Fruit fly (Drosophila melanogaster) whole organism, embryonic: ENCODE results near the gene Hrd3.

Experiments used
- Adf1 ChIP-seq: fragments of 200-800 bp; sonication (Bioruptor generic); IDR thresholded peaks from 2 replicates; pipeline ENCODE4 v1.3.6; 2022; ENCODE audit warnings: missing biosample characterization, missing genetic modification characterization
- CG10462 ChIP-seq: fragments of 200-800 bp; sonication (Bioruptor generic); optimal IDR thresholded peaks from 2 replicates; lab custom pipeline; 2016; ENCODE audit warnings: missing biosample characterization, missing genetic modification characterization
- CG10959 ChIP-seq: fragments of 200-800 bp; sonication (Bioruptor generic); IDR thresholded peaks from 2 replicates; pipeline ENCODE4 v1.3.6; 2022; ENCODE audit warnings: missing biosample characterization, missing genetic modification characterization
- CG11456 ChIP-seq: fragments of 200-800 bp; sonication (Bioruptor generic); IDR thresholded peaks from 3 replicates; pipeline ENCODE4 v1.3.6; 2022; ENCODE audit warnings: missing biosample characterization, missing genetic modification characterization
- CG1233 ChIP-seq: fragments of 200-800 bp; sonication (Bioruptor generic); optimal IDR thresholded peaks from 4 replicates; lab custom pipeline; 2018; ENCODE audit warnings: missing biosample characterization, mild to moderate bottlenecking, missing genetic modification characterization
- CG12659 ChIP-seq: fragments of 200-800 bp; sonication (Bioruptor generic); optimal IDR thresholded peaks from 3 replicates; lab custom pipeline; 2017; ENCODE audit warnings: mild to moderate bottlenecking, missing biosample characterization, missing genetic modification reagents, missing genetic modification characterization
- CG15011 ChIP-seq: fragments of 200-800 bp; sonication (Bioruptor generic); optimal IDR thresholded peaks from 3 replicates; lab custom pipeline; 2018; ENCODE audit warnings: missing biosample characterization, mild to moderate bottlenecking, missing genetic modification characterization
- CG16815 ChIP-seq: fragments of 200-800 bp; sonication (Bioruptor generic); optimal IDR thresholded peaks from 3 replicates; lab custom pipeline; 2017; ENCODE audit warnings: missing biosample characterization, mild to moderate bottlenecking, missing genetic modification characterization
- CG17612 ChIP-seq: fragments of 200-800 bp; sonication (Bioruptor generic); IDR thresholded peaks from 2 replicates; pipeline ENCODE4 v1.3.6; 2022; ENCODE audit warnings: missing biosample characterization, missing genetic modification characterization
- CG17912 ChIP-seq: fragments of 200-800 bp; sonication (Bioruptor generic); optimal IDR thresholded peaks from 2 replicates; lab custom pipeline; 2018; ENCODE audit warnings: missing biosample characterization, mild to moderate bottlenecking, missing genetic modification characterization
- CG2875 ChIP-seq: fragments of 200-800 bp; sonication (Bioruptor generic); optimal IDR thresholded peaks from 2 replicates; lab custom pipeline; 2017; ENCODE audit warnings: missing biosample characterization, mild to moderate bottlenecking, missing genetic modification characterization, missing genetic modification reagents
- CG32767 ChIP-seq: fragments of 200-800 bp; sonication (Bioruptor generic); IDR thresholded peaks from 2 replicates; pipeline ENCODE4 v1.3.6; 2022; ENCODE audit warnings: missing biosample characterization, missing genetic modification characterization
- CG33557 ChIP-seq: fragments of 200-800 bp; sonication (Bioruptor generic); optimal IDR thresholded peaks from 2 replicates; lab custom pipeline; 2019; ENCODE audit warnings: missing biosample characterization, mild to moderate bottlenecking, missing genetic modification characterization, moderate library complexity
- CG4820 ChIP-seq: fragments of 200-800 bp; sonication (Bioruptor generic); optimal IDR thresholded peaks from 3 replicates; lab custom pipeline; 2016; ENCODE audit warnings: missing biosample characterization, missing genetic modification characterization
- CG9215 ChIP-seq: fragments of 200-800 bp; sonication (Bioruptor generic); IDR thresholded peaks from 2 replicates; pipeline ENCODE4 v1.3.6; 2022; ENCODE audit warnings: missing biosample characterization, missing genetic modification characterization
- CG9932 ChIP-seq: fragments of 200-800 bp; sonication (Bioruptor generic); IDR thresholded peaks from 2 replicates; pipeline ENCODE4 v1.3.6; 2022; ENCODE audit warnings: missing biosample characterization, missing genetic modification characterization
- Chrac-16 ChIP-seq: fragments of 200-800 bp; sonication (Bioruptor generic); optimal IDR thresholded peaks from 3 replicates; lab custom pipeline; 2016; ENCODE audit warnings: missing biosample characterization, missing genetic modification characterization
- D19A ChIP-seq: fragments of 200-800 bp; optimal IDR thresholded peaks from 3 replicates; lab custom pipeline; 2019; ENCODE audit warnings: missing biosample characterization, mild to moderate bottlenecking, missing genetic modification characterization, moderate library complexity
- GATAe ChIP-seq: fragments of 200-800 bp; sonication (Bioruptor generic); conservative IDR thresholded peaks from 2 replicates; pipeline ENCODE4 v1.3.6; 2022; ENCODE audit warnings: missing biosample characterization, missing genetic modification characterization
- HLH4C ChIP-seq: fragments of 200-800 bp; sonication (Bioruptor generic); IDR thresholded peaks from 3 replicates; pipeline ENCODE4 v1.3.6; 2022; ENCODE audit warnings: missing biosample characterization, missing genetic modification characterization; ENCODE audit not compliant: partially characterized antibody
- Hr3 ChIP-seq: fragments of 200-800 bp; sonication (Bioruptor generic); optimal IDR thresholded peaks from 3 replicates; lab custom pipeline; 2016; ENCODE audit warnings: missing biosample characterization, missing genetic modification characterization
- Lpt ChIP-seq: fragments of >200 bp; optimal IDR thresholded peaks from 2 replicates; lab custom pipeline; 2018; ENCODE audit warnings: missing biosample characterization, missing genetic modification characterization
- MBD-R2 ChIP-seq: fragments of 200-800 bp; sonication (Bioruptor generic); IDR thresholded peaks from 2 replicates; pipeline ENCODE4 v1.3.6; 2022; ENCODE audit warnings: missing biosample characterization, missing genetic modification characterization
- Mes4 ChIP-seq: fragments of 200-800 bp; sonication (Bioruptor generic); optimal IDR thresholded peaks from 2 replicates; lab custom pipeline; 2016; ENCODE audit warnings: missing biosample characterization, missing genetic modification characterization
- Myb ChIP-seq: fragments of 200-800 bp; sonication (Bioruptor generic); optimal IDR thresholded peaks from 2 replicates; lab custom pipeline; 2016; ENCODE audit warnings: missing biosample characterization, missing genetic modification characterization
- Nf-YB ChIP-seq: fragments of 200-800 bp; sonication (Bioruptor generic); optimal IDR thresholded peaks from 3 replicates; lab custom pipeline; 2019; ENCODE audit warnings: missing biosample characterization, mild to moderate bottlenecking, missing genetic modification characterization, moderate library complexity
- Taf1 ChIP-seq: fragments of 200-800 bp; sonication (Bioruptor generic); IDR thresholded peaks from 2 replicates; pipeline ENCODE4 v1.3.6; 2022; ENCODE audit warnings: missing biosample characterization, missing genetic modification characterization
- ap ChIP-seq: fragments of 200-800 bp; sonication (Bioruptor generic); IDR thresholded peaks from 2 replicates; pipeline ENCODE4 v1.3.6; 2022; ENCODE audit warnings: missing biosample characterization, missing genetic modification characterization
- ato ChIP-seq: fragments of 200-800 bp; sonication (Bioruptor generic); IDR thresholded peaks from 2 replicates; pipeline ENCODE4 v1.3.6; 2022; ENCODE audit warnings: missing biosample characterization, missing genetic modification characterization; ENCODE audit not compliant: partially characterized antibody
- danr ChIP-seq: fragments of 200-800 bp; sonication (Bioruptor generic); IDR thresholded peaks from 2 replicates; pipeline ENCODE4 v1.3.6; 2022; ENCODE audit warnings: missing biosample characterization, missing genetic modification characterization
- dpn ChIP-seq, 2 experiments: fragments of 200-800 bp; sonication (Bioruptor generic); optimal IDR thresholded peaks; 3 replicates each; lab custom pipeline; 2016; ENCODE audit warnings: missing biosample characterization in 2 of 2, missing genetic modification characterization in 2 of 2
- esg ChIP-seq: fragments of 200-800 bp; sonication (Bioruptor generic); conservative IDR thresholded peaks from 2 replicates; pipeline ENCODE4 v1.3.6; 2022; ENCODE audit warnings: missing biosample characterization, missing genetic modification characterization
- eyg ChIP-seq: fragments of 200-800 bp; sonication (Bioruptor generic); optimal IDR thresholded peaks from 3 replicates; lab custom pipeline; 2016; ENCODE audit warnings: missing biosample characterization, missing genetic modification characterization
- fd64A ChIP-seq: fragments of 200-800 bp; sonication (Bioruptor generic); optimal IDR thresholded peaks from 3 replicates; lab custom pipeline; 2018; ENCODE audit warnings: missing biosample characterization, mild to moderate bottlenecking, missing genetic modification characterization
- gcm2 ChIP-seq: fragments of 200-800 bp; sonication (Bioruptor generic); optimal IDR thresholded peaks from 2 replicates; lab custom pipeline; 2016; ENCODE audit warnings: missing biosample characterization, missing genetic modification characterization
- hb ChIP-seq: fragments of 200-800 bp; sonication (Bioruptor generic); IDR thresholded peaks from 3 replicates; pipeline ENCODE4 v1.3.6; 2022; ENCODE audit warnings: missing biosample characterization, missing genetic modification characterization; ENCODE audit not compliant: partially characterized antibody
- hkb ChIP-seq, 2 experiments: fragments of 200-800 bp in 1 of 2; fragments of >200 bp in 1 of 2; sonication (Bioruptor generic) in 1 of 2; IDR thresholded peaks in 1 of 2; optimal IDR thresholded peaks in 1 of 2; 2 replicates each; pipeline versions ENCODE4 v1.3.6 to Lab custom; 2017 to 2022; ENCODE audit warnings: missing biosample characterization in 1 of 2, missing genetic modification characterization in 1 of 2
- hth ChIP-seq: fragments of >200 bp; optimal IDR thresholded peaks from 2 replicates; lab custom pipeline; 2017; ENCODE audit warnings: inconsistent platforms
- ind ChIP-seq: fragments of 200-800 bp; sonication (Bioruptor generic); optimal IDR thresholded peaks from 3 replicates; lab custom pipeline; 2016; ENCODE audit warnings: missing biosample characterization, missing genetic modification characterization
- insv ChIP-seq, 2 experiments: fragments of 200-800 bp; sonication (Bioruptor generic); optimal IDR thresholded peaks; 3 replicates each; lab custom pipeline; 2016 to 2018; ENCODE audit warnings: missing biosample characterization in 2 of 2, missing genetic modification characterization in 2 of 2
- klu ChIP-seq: fragments of 200-800 bp; sonication (Bioruptor generic); IDR thresholded peaks from 2 replicates; pipeline ENCODE4 v1.3.6; 2022; ENCODE audit warnings: missing biosample characterization, missing genetic modification characterization
- kni ChIP-seq: fragments of 200-800 bp; sonication (Bioruptor generic); optimal IDR thresholded peaks from 3 replicates; lab custom pipeline; 2017; ENCODE audit warnings: mild to moderate bottlenecking, missing biosample characterization, missing genetic modification reagents, missing genetic modification characterization
- mirr ChIP-seq: fragments of 200-800 bp; sonication (Bioruptor generic); optimal IDR thresholded peaks from 3 replicates; lab custom pipeline; 2018; ENCODE audit warnings: missing biosample characterization, mild to moderate bottlenecking, missing genetic modification characterization
- onecut ChIP-seq: fragments of 200-800 bp; sonication (Bioruptor generic); IDR thresholded peaks from 2 replicates; pipeline ENCODE4 v1.3.6; 2022; ENCODE audit warnings: missing biosample characterization, missing genetic modification characterization
- phol ChIP-seq: fragments of 200-800 bp; sonication (Bioruptor generic); optimal IDR thresholded peaks from 3 replicates; lab custom pipeline; 2018; ENCODE audit warnings: missing biosample characterization, mild to moderate bottlenecking, missing genetic modification characterization, moderate library complexity
- sim ChIP-seq: fragments of 200-800 bp; sonication (Bioruptor generic); IDR thresholded peaks from 2 replicates; pipeline ENCODE4 v1.3.6; 2022; ENCODE audit warnings: missing biosample characterization, missing genetic modification characterization
- ssp ChIP-seq: fragments of 200-800 bp; sonication (Bioruptor generic); IDR thresholded peaks from 2 replicates; pipeline ENCODE4 v1.3.6; 2022; ENCODE audit warnings: missing biosample characterization, missing genetic modification characterization
- tup ChIP-seq: fragments of 200-800 bp; sonication (Bioruptor generic); optimal IDR thresholded peaks from 2 replicates; lab custom pipeline; 2016; ENCODE audit warnings: missing biosample characterization, mild to moderate bottlenecking, missing genetic modification characterization, moderate library complexity
- yki ChIP-seq: fragments of >200 bp; optimal IDR thresholded peaks from 3 replicates; lab custom pipeline; 2018
- z ChIP-seq: fragments of 200-800 bp; sonication (Bioruptor generic); IDR thresholded peaks from 3 replicates; pipeline ENCODE4 v1.3.6; 2022; ENCODE audit warnings: missing biosample characterization, missing genetic modification characterization
- zen2 ChIP-seq: fragments of 200-800 bp; sonication (Bioruptor generic); IDR thresholded peaks from 3 replicates; pipeline ENCODE4 v1.3.6; 2022; ENCODE audit warnings: missing biosample characterization, missing genetic modification characterization; ENCODE audit not compliant: partially characterized antibody
- zf30C ChIP-seq: fragments of 200-800 bp; sonication (Bioruptor generic); optimal IDR thresholded peaks from 3 replicates; lab custom pipeline; 2018; ENCODE audit warnings: missing biosample characterization, mild to moderate bottlenecking, missing genetic modification characterization

Hrd3 gene

DNA sequence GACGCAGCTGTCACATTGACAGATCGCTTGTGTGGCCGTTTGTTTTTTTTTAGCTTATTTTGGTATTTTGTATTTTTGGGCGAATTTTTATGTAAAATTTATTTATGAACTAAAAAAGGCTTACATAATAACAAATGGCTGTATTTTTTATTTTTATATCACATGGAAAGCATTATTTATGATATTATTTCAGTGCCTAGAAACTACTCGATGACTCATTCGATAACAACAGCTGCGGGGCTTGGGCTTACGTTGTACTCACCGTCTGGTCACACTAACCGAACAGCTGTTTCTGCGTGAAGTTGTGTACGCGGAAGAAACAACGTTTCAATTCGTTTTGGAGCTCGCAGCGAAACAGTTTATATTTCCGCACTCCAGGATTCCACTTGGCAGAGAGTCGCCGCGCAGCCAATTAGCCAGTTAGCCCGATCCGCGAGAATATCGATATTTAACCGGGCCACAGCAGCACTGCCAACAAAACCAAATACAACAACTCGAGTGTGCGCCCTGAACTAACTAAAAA, 25.3 kb downstream of the Hrd3 start, which contains the start of the genes Hmgcr and Rpn9 (continued):
- peak; percentile 89 for TF ChIP-seq hkb (optimal IDR thresholded peaks at IDR 0.05; lab: Kevin White, UChicago)
- no peak for TF ChIP-seq hkb (GFP tag; IDR thresholded peaks at IDR 0.05; lab: Robert Waterston, UW)
- TF ChIP-seq sim (GFP tag; lab: Robert Waterston, UW): no peak
- TF ChIP-seq Adf1 (GFP tag; lab: Robert Waterston, UW): peak; percentile 44; the same call in 1 of the 2 replicates
- peak in 1 of 2 experiments; percentile 65 for TF ChIP-seq insv (GFP tag; optimal IDR thresholded peaks at IDR 0.05; lab: Kevin White, UChicago)
- no peak for TF ChIP-seq CG16815 (GFP tag; lab: Kevin White, UChicago)
- no peak for TF ChIP-seq CG17612 (GFP tag; lab: Robert Waterston, UW)
- TF ChIP-seq Mes4 (GFP tag; lab: Kevin White, UChicago): peak; percentile 50
- TF ChIP-seq HLH4C (GFP tag; lab: Robert Waterston, UW): peak; percentile 8; the same call in 1 of the 3 replicates
- no peak for TF ChIP-seq CG1233 (GFP tag; lab: Kevin White, UChicago)
- TF ChIP-seq zen2 (GFP tag; lab: Robert Waterston, UW): 0 out of 3 replicates have a peak, but pooled peaks have one; percentile 5
- TF ChIP-seq ap (GFP tag; lab: Robert Waterston, UW): no peak
- no peak for TF ChIP-seq Hr3
- no peak for TF ChIP-seq CG15011 (GFP tag; lab: Kevin White, UChicago)
- TF ChIP-seq CG9215: no peak
- no peak for TF ChIP-seq fd64A
- TF ChIP-seq CG4820 (GFP tag; lab: Kevin White, UChicago): no peak
- TF ChIP-seq hth: no peak
- TF ChIP-seq onecut: peak; percentile 26; the same call in 1 of the 2 replicates
- TF ChIP-seq CG32767 (GFP tag; lab: Robert Waterston, UW): no peak
- peak; percentile 73 for TF ChIP-seq MBD-R2 (GFP tag; lab: Robert Waterston, UW)
- no peak for TF ChIP-seq CG10959
- no peak for TF ChIP-seq gcm2 (GFP tag; lab: Kevin White, UChicago)
- TF ChIP-seq CG9932 (GFP tag; lab: Robert Waterston, UW): no peak
- TF ChIP-seq mirr (GFP tag; lab: Kevin White, UChicago): no peak
- TF ChIP-seq GATAe (GFP tag; lab: Robert Waterston, UW): no peak
- TF ChIP-seq CG11456: no peak
- TF ChIP-seq CG33557 (GFP tag; lab: Kevin White, UChicago): peak; percentile 24
- TF ChIP-seq CG17912: no peak
- TF ChIP-seq ato (GFP tag; lab: Robert Waterston, UW): no peak
- TF ChIP-seq Taf1 (GFP tag; lab: Robert Waterston, UW): no peak
- no peak for TF ChIP-seq danr (GFP tag; lab: Robert Waterston, UW)
- TF ChIP-seq Myb (GFP tag; lab: Kevin White, UChicago): no peak
- no peak for TF ChIP-seq CG10462 (GFP tag; lab: Kevin White, UChicago)
- TF ChIP-seq hb (GFP tag; lab: Robert Waterston, UW): no peak
- TF ChIP-seq CG12659 (GFP tag; lab: Kevin White, UChicago): peak; percentile 83
- peak; percentile 14 to 24 for TF ChIP-seq dpn (GFP tag; optimal IDR thresholded peaks at IDR 0.05; lab: Kevin White, UChicago)
- TF ChIP-seq tup: no peak
- no peak for TF ChIP-seq klu (GFP tag; lab: Robert Waterston, UW)
- no peak for TF ChIP-seq Chrac-16 (GFP tag; lab: Kevin White, UChicago)
- TF ChIP-seq D19A (tag; lab: Kevin White, UChicago): peak; percentile 14
- TF ChIP-seq CG2875: no peak
- TF ChIP-seq yki (lab: Kevin White, UChicago): no peak
- no peak for TF ChIP-seq ssp
- TF ChIP-seq eyg (GFP tag; lab: Kevin White, UChicago): no peak
- no peak for TF ChIP-seq z
- peak; percentile 27 for TF ChIP-seq Nf-YB (GFP tag; lab: Kevin White, UChicago)
- no peak for TF ChIP-seq zf30C
- no peak for TF ChIP-seq esg (GFP tag; lab: Robert Waterston, UW)
- no peak for TF ChIP-seq kni
- TF ChIP-seq ind (GFP tag; lab: Kevin White, UChicago): no peak
- TF ChIP-seq Lpt (GFP tag; lab: Kevin White, UChicago): no peak
- TF ChIP-seq phol (tag; lab: Kevin White, UChicago): peak; percentile 65
